Worm (Caenorhabditis elegans) whole organism, L1 larva: ENCODE data around the gene ins-1.

Source experiments
- C04F5.9 ChIP-seq: sonication (generic microtip); optimal IDR thresholded peaks from 2 replicates; lab custom pipeline; 2016; ENCODE audit warnings: missing genetic modification characterization, missing compliant biosample characterization
- C34B4.2 ChIP-seq: sonication (generic microtip); optimal IDR thresholded peaks from 2 replicates; lab custom pipeline; 2017; ENCODE audit warnings: mild to moderate bottlenecking, missing genetic modification characterization, missing compliant biosample characterization
- aha-1 ChIP-seq: fragments of 150-350 bp; optimal IDR thresholded peaks from 2 replicates; lab custom pipeline; 2014; ENCODE audit warnings: missing biosample characterization, missing genetic modification characterization
- aly-2 ChIP-seq: fragments of 150-350 bp; optimal IDR thresholded peaks from 2 replicates; lab custom pipeline; 2014; ENCODE audit warnings: missing biosample characterization, missing genetic modification characterization
- ceh-8 ChIP-seq: fragments of 200-800 bp; sonication (Bioruptor generic); optimal IDR thresholded peaks from 2 replicates; lab custom pipeline; 2018; ENCODE audit warnings: mild to moderate bottlenecking, missing genetic modification characterization, moderate library complexity, missing compliant biosample characterization
- ceh-90 ChIP-seq: sonication (generic microtip); optimal IDR thresholded peaks from 2 replicates; lab custom pipeline; 2016; ENCODE audit warnings: missing genetic modification characterization, missing compliant biosample characterization
- ces-1 ChIP-seq: fragments of 150-350 bp; optimal IDR thresholded peaks from 2 replicates; lab custom pipeline; 2014; ENCODE audit warnings: missing biosample characterization, missing genetic modification reagents, missing genetic modification characterization
- dpl-1 ChIP-seq, 3 experiments: fragments of 150-350 bp in 2 of 3; sonication (generic microtip) in 1 of 3; optimal IDR thresholded peaks; 2 replicates each; lab custom pipeline; 2014 to 2017; ENCODE audit warnings: missing biosample characterization in 3 of 3, missing genetic modification characterization in 3 of 3, missing genetic modification reagents in 3 of 3
- dsc-1 ChIP-seq: sonication (generic microtip); optimal IDR thresholded peaks from 2 replicates; lab custom pipeline; 2016; ENCODE audit warnings: mild to moderate bottlenecking, missing genetic modification characterization, missing compliant biosample characterization
- egl-13 ChIP-seq: sonication (generic microtip); optimal IDR thresholded peaks from 2 replicates; lab custom pipeline; 2016; ENCODE audit warnings: missing genotype, missing genetic modification reagents, missing genetic modification characterization, missing compliant biosample characterization
- elt-2 ChIP-seq: sonication (generic microtip); optimal IDR thresholded peaks from 2 replicates; lab custom pipeline; 2016; ENCODE audit warnings: missing genetic modification characterization, mild to moderate bottlenecking, inconsistent platforms, missing compliant biosample characterization, missing genetic modification reagents
- elt-3 ChIP-seq, 6 experiments: fragments of 150-350 bp in 1 of 6; sonication (generic microtip); optimal IDR thresholded peaks; 2 replicates each; lab custom pipeline; 2017 to 2018; ENCODE audit warnings: missing biosample characterization in 6 of 6, missing genetic modification characterization in 6 of 6, inconsistent platforms in 1 of 6
- fkh-4 ChIP-seq: sonication (generic microtip); optimal IDR thresholded peaks from 2 replicates; lab custom pipeline; 2016; ENCODE audit warnings: missing compliant biosample characterization, missing genetic modification characterization, borderline replicate concordance
- fkh-8 ChIP-seq: sonication (generic microtip); optimal IDR thresholded peaks from 2 replicates; lab custom pipeline; 2016; ENCODE audit warnings: mild to moderate bottlenecking, missing genetic modification characterization, missing compliant biosample characterization
- fos-1 ChIP-seq: fragments of 150-350 bp; optimal IDR thresholded peaks from 2 replicates; lab custom pipeline; 2014; ENCODE audit warnings: missing biosample characterization, missing genetic modification characterization
- hlh-17 ChIP-seq: fragments of 200-800 bp; sonication (Bioruptor generic); optimal IDR thresholded peaks from 2 replicates; lab custom pipeline; 2018; ENCODE audit warnings: missing genetic modification characterization, mild to moderate bottlenecking, missing compliant biosample characterization, moderate library complexity, borderline replicate concordance
- hpl-2 ChIP-seq: fragments of 150-350 bp; optimal IDR thresholded peaks from 2 replicates; lab custom pipeline; 2014; ENCODE audit warnings: missing biosample characterization, missing genetic modification reagents, missing genetic modification characterization
- isw-1 ChIP-seq: fragments of 200-800 bp; sonication (Bioruptor generic); IDR thresholded peaks from 2 replicates; pipeline ENCODE4 v1.3.6; 2022; ENCODE audit warnings: missing genetic modification characterization, missing compliant biosample characterization
- jun-1 ChIP-seq: fragments of 150-350 bp; optimal IDR thresholded peaks from 2 replicates; lab custom pipeline; 2014; ENCODE audit warnings: missing biosample characterization, missing genetic modification reagents, missing genetic modification characterization
- lin-13 ChIP-seq: fragments of 150-350 bp; optimal IDR thresholded peaks from 2 replicates; lab custom pipeline; 2014; ENCODE audit warnings: missing biosample characterization, missing genetic modification reagents, missing genetic modification characterization
- lin-35 ChIP-seq, 2 experiments: fragments of 150-350 bp; optimal IDR thresholded peaks; 2 replicates each; lab custom pipeline; 2014; ENCODE audit warnings: missing biosample characterization in 2 of 2, missing genetic modification characterization in 2 of 2, missing genetic modification reagents in 2 of 2
- lsy-2 ChIP-seq, 2 experiments: fragments of 150-350 bp; optimal IDR thresholded peaks; 2 replicates each; lab custom pipeline; 2014; ENCODE audit warnings: missing biosample characterization in 2 of 2, missing genetic modification characterization in 2 of 2
- mep-1 ChIP-seq: fragments of 150-350 bp; optimal IDR thresholded peaks from 2 replicates; lab custom pipeline; 2014; ENCODE audit warnings: missing biosample characterization, missing genetic modification characterization
- nhr-12 ChIP-seq: sonication (generic microtip); optimal IDR thresholded peaks from 2 replicates; lab custom pipeline; 2017; ENCODE audit warnings: missing biosample characterization, missing genetic modification characterization
- nhr-20 ChIP-seq: sonication (generic microtip); optimal IDR thresholded peaks from 2 replicates; lab custom pipeline; 2016; ENCODE audit warnings: mild to moderate bottlenecking, missing genetic modification characterization, missing compliant biosample characterization
- nhr-237 ChIP-seq: fragments of 150-350 bp; optimal IDR thresholded peaks from 2 replicates; lab custom pipeline; 2014; ENCODE audit warnings: missing biosample characterization, missing genetic modification characterization
- nhr-47 ChIP-seq: sonication (generic microtip); optimal IDR thresholded peaks from 2 replicates; lab custom pipeline; 2016; ENCODE audit warnings: mild to moderate bottlenecking, missing genetic modification characterization, moderate library complexity, missing compliant biosample characterization
- nhr-71 ChIP-seq: sonication (generic microtip); optimal IDR thresholded peaks from 2 replicates; lab custom pipeline; 2016; ENCODE audit warnings: mild to moderate bottlenecking, missing genetic modification characterization, moderate library complexity, missing compliant biosample characterization
- nhr-76 ChIP-seq: sonication (generic microtip); optimal IDR thresholded peaks from 2 replicates; lab custom pipeline; 2017; ENCODE audit warnings: missing biosample characterization, missing genetic modification characterization
- nhr-90 ChIP-seq: sonication (generic microtip); optimal IDR thresholded peaks from 2 replicates; lab custom pipeline; 2016; ENCODE audit warnings: mild to moderate bottlenecking, missing genetic modification characterization, missing compliant biosample characterization; ENCODE audit not compliant: poor library complexity
- pax-3 ChIP-seq: fragments of 200-800 bp; sonication (Bioruptor generic); optimal IDR thresholded peaks from 2 replicates; lab custom pipeline; 2018; ENCODE audit warnings: mild to moderate bottlenecking, missing genetic modification characterization, moderate library complexity, missing compliant biosample characterization
- pqm-1 ChIP-seq: sonication (generic microtip); optimal IDR thresholded peaks from 3 replicates; lab custom pipeline; 2017; ENCODE audit warnings: missing biosample characterization, missing genetic modification characterization
- sox-4 ChIP-seq: sonication (generic microtip); optimal IDR thresholded peaks from 2 replicates; lab custom pipeline; 2016; ENCODE audit warnings: missing genetic modification characterization, missing compliant biosample characterization
- sptf-1 ChIP-seq: fragments of 150-350 bp; optimal IDR thresholded peaks from 2 replicates; lab custom pipeline; 2014; ENCODE audit warnings: missing biosample characterization, missing genetic modification characterization
- swsn-7 ChIP-seq: sonication (generic microtip); optimal IDR thresholded peaks from 2 replicates; lab custom pipeline; 2016; ENCODE audit warnings: missing genetic modification characterization, missing compliant biosample characterization
- tlp-1 ChIP-seq: fragments of 150-350 bp; optimal IDR thresholded peaks from 2 replicates; lab custom pipeline; 2014; ENCODE audit warnings: missing biosample characterization, missing genetic modification characterization
- unc-86 ChIP-seq: sonication (generic microtip); optimal IDR thresholded peaks from 2 replicates; lab custom pipeline; 2016; ENCODE audit warnings: missing genetic modification characterization, missing compliant biosample characterization
- zag-1 ChIP-seq: fragments of 150-350 bp; optimal IDR thresholded peaks from 2 replicates; lab custom pipeline; 2014; ENCODE audit warnings: missing biosample characterization, missing genetic modification characterization
- ztf-11 ChIP-seq, 2 experiments: sonication (generic microtip); optimal IDR thresholded peaks; 2 replicates each; lab custom pipeline; 2016 to 2017; ENCODE audit warnings: missing genetic modification characterization in 2 of 2, missing biosample characterization in 1 of 2, missing compliant biosample characterization in 1 of 2

Gene ins-1

ce11 chrIV:10457137-10457536 is 20.6 kb downstream of the ins-1 start, which contains the start of gene srb-17:
Gene srb-17, minus strand, starts transcription at chrIV:10457237.
- TF ChIP-seq aly-2 (tag; lab: Kevin White, UChicago) (no peak), hlh-17 (GFP tag; lab: Kevin White, UChicago) (no peak), lsy-2 (tag; optimal IDR thresholded peaks at IDR 0.05; lab: Kevin White, UChicago) (no peak), pqm-1 (tag; lab: Kevin White, UChicago) (no peak), C34B4.2 (tag; lab: Kevin White, UChicago) (no peak), nhr-76 (tag; lab: Kevin White, UChicago) (no peak), lin-13 (GFP tag; lab: Kevin White, UChicago) (no peak), mep-1 (tag; lab: Kevin White, UChicago) (no peak), aha-1 (tag; lab: Kevin White, UChicago) (no peak), fkh-8 (tag; lab: Kevin White, UChicago) (no peak), C04F5.9 (no peak), nhr-12 (tag; lab: Kevin White, UChicago) (no peak), ztf-11 (tag; optimal IDR thresholded peaks at IDR 0.05; lab: Kevin White, UChicago) (no peak), egl-13 (tag; lab: Kevin White, UChicago) (no peak), nhr-20 (tag; lab: Kevin White, UChicago) (no peak), hpl-2 (GFP tag; lab: Kevin White, UChicago) (no peak), swsn-7 (no peak)

- peak; percentile 43 for TF ChIP-seq unc-86
- TF ChIP-seq hlh-17 (GFP tag; lab: Kevin White, UChicago) = no peak
- no peak for TF ChIP-seq fos-1 (tag; lab: Kevin White, UChicago)
- TF ChIP-seq ceh-8 = no peak
- TF ChIP-seq fkh-4 (tag; lab: Kevin White, UChicago) = no peak
Measured at ce11 chrIV:10461767-10462166, 25.3 kb downstream of the ins-1 start, which contains the start of gene mec-3. Gene mec-3, minus strand, starts transcription at chrIV:10461867.

ce11 chrIV:10462608-10463007 is 26.1 kb downstream of the ins-1 start:
- TF ChIP-seq fkh-4 (tag; lab: Kevin White, UChicago) (no peak), pax-3 (tag; lab: Kevin White, UChicago) (no peak), elt-2 (no peak), jun-1 (tag; lab: Kevin White, UChicago) (no peak), C34B4.2 (tag; lab: Kevin White, UChicago) (no peak), ces-1 (GFP tag; lab: Kevin White, UChicago) (no peak), lin-13 (GFP tag; lab: Kevin White, UChicago) (no peak), dsc-1 (tag; lab: Kevin White, UChicago) (no peak), elt-3 (tag; optimal IDR thresholded peaks at IDR 0.05; lab: Kevin White, UChicago) (no peak), nhr-76 (tag; lab: Kevin White, UChicago) (no peak), nhr-47 (tag; lab: Kevin White, UChicago) (no peak), ceh-90 (tag; lab: Kevin White, UChicago) (no peak), nhr-237 (no peak), sptf-1 (no peak)

- TF ChIP-seq tlp-1 (no peak), nhr-90 (peak; percentile 42), elt-2 (peak; percentile 99), sox-4 (tag; lab: Kevin White, UChicago) (no peak), nhr-71 (tag; lab: Kevin White, UChicago) (peak; percentile 43), dpl-1 (GFP tag; optimal IDR thresholded peaks at IDR 0.05; lab: Kevin White, UChicago) (no peak), ztf-11 (tag; optimal IDR thresholded peaks at IDR 0.05; lab: Kevin White, UChicago) (no peak), zag-1 (tag; lab: Kevin White, UChicago) (no peak), lin-35 (GFP tag; optimal IDR thresholded peaks at IDR 0.05; lab: Kevin White, UChicago) (peak in 1 of 2 experiments; percentile 21), isw-1 (GFP tag; lab: Robert Waterston, UW) (no peak), nhr-12 (tag; lab: Kevin White, UChicago) (no peak), dsc-1 (tag; lab: Kevin White, UChicago) (no peak), lsy-2 (tag; optimal IDR thresholded peaks at IDR 0.05; lab: Kevin White, UChicago) (no peak), nhr-20 (tag; lab: Kevin White, UChicago) (peak; percentile 51)
Measured at ce11 chrIV:10463127-10463526, 26.6 kb downstream of the ins-1 start.
